Worm (Caenorhabditis elegans) whole organism, L1 larva: ENCODE results near the gene fbxc-17.
"Not testable (repeated sequence)": the region's sequence is repeated elsewhere in the genome, so short reads cannot be mapped to it uniquely, and the experiment has no call there.

ENCODE experiments used
- C04F5.9 ChIP-seq: sonication (generic microtip); optimal IDR thresholded peaks from 2 replicates; lab custom pipeline; 2016; ENCODE audit warnings: missing genetic modification characterization, missing compliant biosample characterization
- C34B4.2 ChIP-seq: sonication (generic microtip); optimal IDR thresholded peaks from 2 replicates; lab custom pipeline; 2017; ENCODE audit warnings: mild to moderate bottlenecking, missing genetic modification characterization, missing compliant biosample characterization
- F16B12.6 ChIP-seq: fragments of 150-350 bp; optimal IDR thresholded peaks from 2 replicates; lab custom pipeline; 2014; ENCODE audit warnings: missing biosample characterization, missing genetic modification characterization
- ces-1 ChIP-seq: fragments of 150-350 bp; optimal IDR thresholded peaks from 2 replicates; lab custom pipeline; 2014; ENCODE audit warnings: missing biosample characterization, missing genetic modification reagents, missing genetic modification characterization
- egl-27 ChIP-seq, 2 experiments: fragments of 150-350 bp in 1 of 2; sonication (generic microtip); optimal IDR thresholded peaks; 3 replicates each; lab custom pipeline; 2017 to 2018; ENCODE audit warnings: missing biosample characterization in 2 of 2, missing genetic modification characterization in 2 of 2, missing genetic modification reagents in 2 of 2
- ets-5 ChIP-seq: fragments of 200-800 bp; sonication (Bioruptor generic); IDR thresholded peaks from 2 replicates; pipeline ENCODE4 v1.3.6; 2022; ENCODE audit warnings: missing genetic modification characterization, missing compliant biosample characterization
- fkh-10 ChIP-seq: sonication (generic microtip); optimal IDR thresholded peaks from 2 replicates; lab custom pipeline; 2017; ENCODE audit warnings: missing biosample characterization, missing genetic modification reagents, missing genetic modification characterization
- fkh-4 ChIP-seq: sonication (generic microtip); optimal IDR thresholded peaks from 2 replicates; lab custom pipeline; 2016; ENCODE audit warnings: missing compliant biosample characterization, missing genetic modification characterization, borderline replicate concordance
- fkh-8 ChIP-seq: sonication (generic microtip); optimal IDR thresholded peaks from 2 replicates; lab custom pipeline; 2016; ENCODE audit warnings: mild to moderate bottlenecking, missing genetic modification characterization, missing compliant biosample characterization
- hlh-17 ChIP-seq: fragments of 200-800 bp; sonication (Bioruptor generic); optimal IDR thresholded peaks from 2 replicates; lab custom pipeline; 2018; ENCODE audit warnings: missing genetic modification characterization, mild to moderate bottlenecking, missing compliant biosample characterization, moderate library complexity, borderline replicate concordance
- irx-1 ChIP-seq: sonication (generic microtip); optimal IDR thresholded peaks from 2 replicates; lab custom pipeline; 2016; ENCODE audit warnings: missing genetic modification characterization, missing compliant biosample characterization
- lin-13 ChIP-seq: fragments of 150-350 bp; optimal IDR thresholded peaks from 2 replicates; lab custom pipeline; 2014; ENCODE audit warnings: missing biosample characterization, missing genetic modification reagents, missing genetic modification characterization
- lin-15B ChIP-seq: fragments of 150-350 bp; sonication (generic microtip); optimal IDR thresholded peaks from 3 replicates; lab custom pipeline; 2014; ENCODE audit warnings: missing biosample characterization, missing genetic modification characterization
- lin-35 ChIP-seq, 2 experiments: fragments of 150-350 bp; optimal IDR thresholded peaks; 2 replicates each; lab custom pipeline; 2014; ENCODE audit warnings: missing biosample characterization in 2 of 2, missing genetic modification characterization in 2 of 2, missing genetic modification reagents in 2 of 2
- lin-39 ChIP-seq: fragments of 150-350 bp; optimal IDR thresholded peaks from 2 replicates; lab custom pipeline; 2014; ENCODE audit warnings: missing biosample characterization, missing genetic modification reagents, missing genetic modification characterization
- lsy-2 ChIP-seq, 2 experiments: fragments of 150-350 bp; optimal IDR thresholded peaks; 2 replicates each; lab custom pipeline; 2014; ENCODE audit warnings: missing biosample characterization in 2 of 2, missing genetic modification characterization in 2 of 2
- mab-9 ChIP-seq: fragments of 200-800 bp; sonication (Bioruptor generic); IDR thresholded peaks from 2 replicates; pipeline ENCODE4 v1.3.6; 2022; ENCODE audit warnings: missing genetic modification reagents, missing genetic modification characterization, missing compliant biosample characterization
- mdl-1 ChIP-seq, 2 experiments: fragments of 150-350 bp; optimal IDR thresholded peaks; 2 replicates each; lab custom pipeline; 2014 to 2017; ENCODE audit warnings: missing biosample characterization in 2 of 2, missing genetic modification characterization in 2 of 2, inconsistent platforms in 1 of 2
- mep-1 ChIP-seq: fragments of 150-350 bp; optimal IDR thresholded peaks from 2 replicates; lab custom pipeline; 2014; ENCODE audit warnings: missing biosample characterization, missing genetic modification characterization
- nhr-12 ChIP-seq: sonication (generic microtip); optimal IDR thresholded peaks from 2 replicates; lab custom pipeline; 2017; ENCODE audit warnings: missing biosample characterization, missing genetic modification characterization
- nhr-19 ChIP-seq: fragments of 200-800 bp; sonication (Bioruptor generic); conservative IDR thresholded peaks from 2 replicates; pipeline ENCODE4 v1.3.6; 2022; ENCODE audit warnings: missing genetic modification characterization, missing compliant biosample characterization
- nhr-20 ChIP-seq: sonication (generic microtip); optimal IDR thresholded peaks from 2 replicates; lab custom pipeline; 2016; ENCODE audit warnings: mild to moderate bottlenecking, missing genetic modification characterization, missing compliant biosample characterization
- nhr-28 ChIP-seq: fragments of 150-350 bp; optimal IDR thresholded peaks from 2 replicates; lab custom pipeline; 2014; ENCODE audit warnings: missing biosample characterization, missing genetic modification characterization
- nhr-77 ChIP-seq: fragments of 150-350 bp; optimal IDR thresholded peaks from 2 replicates; lab custom pipeline; 2014; ENCODE audit warnings: missing biosample characterization, missing genetic modification characterization
- nhr-85 ChIP-seq: sonication (generic microtip); peaks from one replicate; lab custom pipeline; 2016; ENCODE audit warnings: missing genetic modification characterization, inconsistent platforms, missing compliant biosample characterization
- nhr-90 ChIP-seq: sonication (generic microtip); optimal IDR thresholded peaks from 2 replicates; lab custom pipeline; 2016; ENCODE audit warnings: mild to moderate bottlenecking, missing genetic modification characterization, missing compliant biosample characterization; ENCODE audit not compliant: poor library complexity
- pqm-1 ChIP-seq: sonication (generic microtip); optimal IDR thresholded peaks from 3 replicates; lab custom pipeline; 2017; ENCODE audit warnings: missing biosample characterization, missing genetic modification characterization
- rnt-1 ChIP-seq: sonication (generic microtip); optimal IDR thresholded peaks from 2 replicates; lab custom pipeline; 2016; ENCODE audit warnings: mild to moderate bottlenecking, missing genetic modification characterization, moderate library complexity, missing compliant biosample characterization
- skn-1 ChIP-seq: fragments of 150-350 bp; optimal IDR thresholded peaks from 2 replicates; lab custom pipeline; 2014; ENCODE audit warnings: missing biosample characterization, missing genetic modification characterization
- sox-4 ChIP-seq: sonication (generic microtip); optimal IDR thresholded peaks from 2 replicates; lab custom pipeline; 2016; ENCODE audit warnings: missing genetic modification characterization, missing compliant biosample characterization
- sup-37 ChIP-seq: fragments of 200-800 bp; sonication (Bioruptor generic); optimal IDR thresholded peaks from 2 replicates; lab custom pipeline; 2018; ENCODE audit warnings: mild to moderate bottlenecking, missing genetic modification characterization, missing compliant biosample characterization
- tbx-2 ChIP-seq: sonication (generic microtip); optimal IDR thresholded peaks from 2 replicates; lab custom pipeline; 2016; ENCODE audit warnings: missing genetic modification characterization, missing compliant biosample characterization
- unc-86 ChIP-seq: sonication (generic microtip); optimal IDR thresholded peaks from 2 replicates; lab custom pipeline; 2016; ENCODE audit warnings: missing genetic modification characterization, missing compliant biosample characterization
- unc-98 ChIP-seq: fragments of 200-800 bp; sonication (Bioruptor generic); IDR thresholded peaks from 2 replicates; pipeline ENCODE4 v1.3.6; 2022; ENCODE audit warnings: missing genetic modification characterization, missing compliant biosample characterization
- vab-15 ChIP-seq: sonication (generic microtip); optimal IDR thresholded peaks from 2 replicates; lab custom pipeline; 2017; ENCODE audit warnings: missing genotype, mild to moderate bottlenecking, missing genetic modification characterization, missing compliant biosample characterization
- xbp-1 ChIP-seq: sonication (generic microtip); optimal IDR thresholded peaks from 2 replicates; lab custom pipeline; 2016; ENCODE audit warnings: missing genetic modification characterization, missing compliant biosample characterization

Gene fbxc-17

DNA sequence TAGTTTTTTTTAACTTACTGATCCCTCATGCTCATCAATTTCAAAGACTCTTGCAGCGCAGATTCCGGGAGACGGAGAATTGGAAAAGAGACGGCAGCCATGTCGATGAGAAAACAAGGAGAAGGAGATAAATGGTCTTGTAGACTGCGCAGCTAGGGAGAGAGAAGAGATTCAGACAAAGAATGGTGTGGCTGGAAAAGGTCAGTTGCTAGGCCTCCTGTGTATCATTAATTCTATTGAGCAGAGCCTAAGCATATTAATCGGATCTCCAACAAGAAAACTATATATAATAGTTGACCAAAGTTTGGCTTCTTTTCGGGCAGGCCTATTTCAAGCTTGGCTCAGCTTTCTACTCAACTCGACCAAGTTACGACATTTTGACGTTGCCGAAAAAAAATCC, 20.5 kb upstream of the fbxc-17 start, which contains the start of gene fbxb-29:
TSS of gene fbxb-29 (minus strand) at position 101 of the 400 bp plus-strand sequence.
- TF ChIP-seq nhr-85 (tag; lab: Kevin White, UChicago): no peak
- TF ChIP-seq unc-98: no peak
- no peak for TF ChIP-seq nhr-77 (tag; lab: Kevin White, UChicago)

- not testable (repeated sequence) for TF ChIP-seq xbp-1 (tag; lab: Kevin White, UChicago); ces-1; mep-1 (tag; lab: Kevin White, UChicago)
- TF ChIP-seq, all 84 proteins: peak for 0; not testable (repeated sequence) for 84
Observed at ce11 chrII:996112-996511, 17.1 kb upstream of the fbxc-17 start, which contains the start of gene F45D11.11. TSS of gene F45D11.11 (minus strand) at chrII:996212.

DNA sequence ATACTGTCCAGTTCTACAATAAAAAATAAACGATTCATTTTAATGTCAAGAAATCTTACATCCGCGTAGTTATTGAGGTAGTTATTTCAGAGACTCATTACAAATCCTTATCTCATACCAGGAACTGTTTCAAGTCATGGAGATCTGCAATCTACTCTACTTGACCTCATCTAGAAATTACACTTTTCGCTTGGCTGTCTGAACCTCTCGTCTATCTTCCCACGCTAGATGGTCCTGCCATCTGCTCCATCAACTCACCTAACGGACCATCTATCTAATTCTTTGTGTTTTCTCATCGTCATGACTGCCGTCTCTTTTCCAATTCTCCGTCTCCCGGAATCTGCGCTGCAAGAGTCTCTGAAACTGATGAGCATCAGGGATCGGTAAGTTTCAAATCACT, 15.2 kb upstream of the fbxc-17 start, which contains the start of gene F45D11.7:
TSS of gene F45D11.7 (plus strand) at position 301 of the 400 bp plus-strand sequence.
- not testable (repeated sequence) for TF ChIP-seq fkh-8 (tag; lab: Kevin White, UChicago); lin-15B; lsy-2 (tag; optimal IDR thresholded peaks at IDR 0.05; lab: Kevin White, UChicago)

- TF ChIP-seq hlh-17 (GFP tag; lab: Kevin White, UChicago) (no peak), skn-1 (tag; lab: Kevin White, UChicago) (no peak), lin-13 (GFP tag; lab: Kevin White, UChicago) (no peak), nhr-12 (tag; lab: Kevin White, UChicago) (no peak), nhr-19 (GFP tag; lab: Robert Waterston, UW) (no peak), mab-9 (GFP tag; lab: Robert Waterston, UW) (no peak), F16B12.6 (tag; lab: Kevin White, UChicago) (no peak), unc-98 (no peak), vab-15 (tag; lab: Kevin White, UChicago) (no peak), sox-4 (tag; lab: Kevin White, UChicago) (no peak), ces-1 (no peak), lin-39 (tag; lab: Kevin White, UChicago) (no peak), lin-35 (GFP tag; optimal IDR thresholded peaks at IDR 0.05; lab: Kevin White, UChicago) (no peak), C04F5.9 (tag; lab: Kevin White, UChicago) (no peak), sup-37 (no peak), mdl-1 (tag; optimal IDR thresholded peaks at IDR 0.05; lab: Kevin White, UChicago) (no peak), tbx-2 (tag; lab: Kevin White, UChicago) (no peak)
Observed at ce11 chrII:991300-991699, 12.3 kb upstream of the fbxc-17 start, which contains the start of gene fbxc-42. TSS of gene fbxc-42 (plus strand) at chrII:991600.

- TF ChIP-seq nhr-20 (tag; lab: Kevin White, UChicago) (no peak), unc-98 (no peak), unc-86 (no peak), C34B4.2 (tag; lab: Kevin White, UChicago) (no peak), nhr-85 (tag; lab: Kevin White, UChicago) (no peak), nhr-12 (tag; lab: Kevin White, UChicago) (no peak), fkh-10 (no peak), ets-5 (GFP tag; lab: Robert Waterston, UW) (no peak), irx-1 (tag; lab: Kevin White, UChicago) (no peak), lin-13 (GFP tag; lab: Kevin White, UChicago) (no peak), nhr-90 (tag; lab: Kevin White, UChicago) (no peak), fkh-4 (tag; lab: Kevin White, UChicago) (no peak), lsy-2 (tag; optimal IDR thresholded peaks at IDR 0.05; lab: Kevin White, UChicago) (no peak), pqm-1 (no peak), egl-27 (tag; optimal IDR thresholded peaks at IDR 0.05; lab: Kevin White, UChicago) (no peak), nhr-28 (tag; lab: Kevin White, UChicago) (no peak), rnt-1 (tag; lab: Kevin White, UChicago) (no peak), fkh-8 (tag; lab: Kevin White, UChicago) (no peak), lin-15B (no peak)
Observed at ce11 chrII:988437-988836, 9.4 kb upstream of the fbxc-17 start, which contains the start of gene fbxc-39. TSS of gene fbxc-39 (plus strand) at chrII:988737.
